Fruit fly (Drosophila melanogaster): Measurements from ENCODE around the gene Polr1E.

The Polr1E gene

DNA sequence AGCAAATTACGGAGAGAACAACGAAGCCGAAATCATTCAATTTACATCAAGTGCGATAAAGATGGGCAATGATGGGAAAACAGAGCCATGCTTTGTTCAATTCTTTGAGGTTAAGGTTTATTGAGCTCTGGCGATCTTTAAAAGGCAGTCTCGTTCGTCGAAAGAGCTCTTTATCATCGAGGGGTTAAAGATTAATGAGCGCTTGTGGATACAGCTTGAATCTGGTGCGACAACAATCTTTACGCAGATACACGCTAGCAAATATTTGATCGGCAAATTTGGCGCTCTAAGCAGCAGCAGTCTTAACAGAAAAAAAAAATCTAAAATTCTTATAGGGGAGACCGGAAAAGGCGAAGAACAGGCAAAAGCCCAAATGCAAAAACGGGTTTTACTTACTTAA is 5.4 kb downstream of the Polr1E start:
- TF ChIP-seq B-H2 (GFP tag; optimal IDR thresholded peaks at IDR 0.05) (peak; percentile 53), CG11696 (GFP tag; IDR thresholded peaks at IDR 0.05) (no peak), CG18599 (GFP tag; optimal IDR thresholded peaks at IDR 0.05) (peak; percentile 75), CG2120 (GFP tag; optimal IDR thresholded peaks at IDR 0.05) (peak; percentile 47), cwo (GFP tag; optimal IDR thresholded peaks at IDR 0.05) (peak; percentile 10), CG12071 (GFP tag; optimal IDR thresholded peaks at IDR 0.05) (peak; percentile 10), Usf (GFP tag; optimal IDR thresholded peaks at IDR 0.05) (no peak), Rfx (GFP tag; IDR thresholded peaks at IDR 0.05) (peak; percentile 30; the same call in 1 of the 2 replicates), CrebB (tag; optimal IDR thresholded peaks at IDR 0.05) (peak; percentile 17), Fer1 (GFP tag; optimal IDR thresholded peaks at IDR 0.05) (peak; percentile 51), CG12659 (GFP tag; optimal IDR thresholded peaks at IDR 0.05) (peak; percentile 13), scrt (GFP tag; optimal IDR thresholded peaks at IDR 0.05) (peak; percentile 28), pho (GFP tag; optimal IDR thresholded peaks at IDR 0.05) (peak; percentile 14), CG11695 (GFP tag; IDR thresholded peaks at IDR 0.05) (0 out of 3 replicates have a peak, but pooled peaks have one; percentile 33), CG15269 (tag; optimal IDR thresholded peaks at IDR 0.05) (peak; percentile 12), Atf6 (GFP tag; IDR thresholded peaks at IDR 0.05) (peak; percentile 61), CG30020 (tag; optimal IDR thresholded peaks at IDR 0.05) (no peak), CG8388 (GFP tag; optimal IDR thresholded peaks at IDR 0.05) (no peak), Med (GFP tag) (peak; percentile 78), CG12769 (tag; optimal IDR thresholded peaks at IDR 0.05) (peak; percentile 23), Meics (GFP tag; optimal IDR thresholded peaks at IDR 0.05) (peak; percentile 33), CG2678 (tag; optimal IDR thresholded peaks at IDR 0.05) (peak; percentile 29), zf30C (GFP tag; optimal IDR thresholded peaks at IDR 0.05) (no peak), Dek (tag; optimal IDR thresholded peaks at IDR 0.05) (peak; percentile 20), trh (GFP tag; optimal IDR thresholded peaks at IDR 0.05) (no peak), HHEX (GFP tag; optimal IDR thresholded peaks at IDR 0.05) (no peak), Fer3 (tag; optimal IDR thresholded peaks at IDR 0.05) (peak; percentile 37), CG18476 (GFP tag; optimal IDR thresholded peaks at IDR 0.05) (no peak), schlank (tag; optimal IDR thresholded peaks at IDR 0.05) (peak; percentile 68), lab (GFP tag; optimal IDR thresholded peaks at IDR 0.05) (peak; percentile 76), br (optimal IDR thresholded peaks at IDR 0.05) (no peak), pita (GFP tag; optimal IDR thresholded peaks at IDR 0.05) (no peak), CG18619 (GFP tag; optimal IDR thresholded peaks at IDR 0.05) (peak; percentile 8), CG6765 (GFP tag; optimal IDR thresholded peaks at IDR 0.05) (peak; percentile 53), Hsf (GFP tag; optimal IDR thresholded peaks at IDR 0.05) (no peak), sisA (GFP tag; IDR thresholded peaks at IDR 0.05) (no peak), cato (GFP tag; optimal IDR thresholded peaks at IDR 0.05; ENCODE audit: borderline replicate concordance) (no peak), Hmr (GFP tag; optimal IDR thresholded peaks at IDR 0.05) (peak; percentile 74), zfh2 (GFP tag; optimal IDR thresholded peaks at IDR 0.05) (no peak), CG13296 (GFP tag; optimal IDR thresholded peaks at IDR 0.05) (peak; percentile 44), stwl (tag; optimal IDR thresholded peaks at IDR 0.05) (no peak), CG8290 (GFP tag; optimal IDR thresholded peaks at IDR 0.05) (no peak), CG8290 (tag; optimal IDR thresholded peaks at IDR 0.05) (peak in 1 of 2 experiments; percentile 46), caup (GFP tag; optimal IDR thresholded peaks at IDR 0.05; ENCODE audit: severe bottlenecking) (peak; percentile 67), Dbx (GFP tag; IDR thresholded peaks at IDR 0.05) (no peak), mam (GFP tag; optimal IDR thresholded peaks at IDR 0.05) (no peak), BtbVII (GFP tag; optimal IDR thresholded peaks at IDR 0.05) (peak; percentile 57), pum (GFP tag; optimal IDR thresholded peaks at IDR 0.05) (no peak), gce (GFP tag; IDR thresholded peaks at IDR 0.05) (no peak), her (GFP tag; optimal IDR thresholded peaks at IDR 0.05) (peak; percentile 3), Hr51 (GFP tag; optimal IDR thresholded peaks at IDR 0.05) (peak in 1 of 2 experiments; percentile 27)
